Worm (Caenorhabditis elegans) whole organism, L4/young adult: Measurements from ENCODE around the gene C14C6.13.

Experiments used
- W03F9.2 ChIP-seq: fragments of 150-350 bp; optimal IDR thresholded peaks from 2 replicates; lab custom pipeline; 2014; ENCODE audit warnings: missing biosample characterization, missing genetic modification characterization
- dao-5 ChIP-seq: sonication (generic microtip); optimal IDR thresholded peaks from 2 replicates; lab custom pipeline; 2016; ENCODE audit warnings: missing genotype, missing genetic modification characterization, moderate library complexity, missing compliant biosample characterization
- him-1 ChIP-seq: sonication (generic microtip); optimal IDR thresholded peaks from 2 replicates; lab custom pipeline; 2016; ENCODE audit warnings: missing genotype, missing genetic modification reagents, missing genetic modification characterization, missing compliant biosample characterization

DNA sequence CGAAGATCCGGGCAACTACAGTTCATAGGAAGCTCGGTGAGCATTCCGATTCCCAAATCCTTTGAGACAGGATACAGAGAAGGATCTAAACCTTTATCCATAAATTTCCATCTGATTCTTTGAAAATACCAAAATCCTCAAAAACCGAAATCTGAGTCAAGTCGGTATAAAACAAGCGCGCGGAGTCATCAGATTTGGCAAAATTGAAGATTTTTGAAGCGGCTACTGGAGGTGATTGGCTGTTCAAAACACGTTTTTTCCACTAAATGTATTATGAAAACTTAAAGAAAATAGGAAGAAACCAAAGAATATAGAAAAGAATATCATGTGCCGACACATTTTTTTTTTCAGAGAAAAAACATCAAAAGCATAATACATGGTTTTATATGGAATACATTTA lies at the start of gene C14C6.13:
- TF ChIP-seq him-1 (tag; lab: Kevin White, UChicago) (no peak), dao-5 (tag; lab: Kevin White, UChicago) (no peak), W03F9.2 (no peak)
